Fruit fly (Drosophila melanogaster) whole organism, embryonic: Measurements from ENCODE around the gene CG11382.

ENCODE experiments used
- Adf1 ChIP-seq: fragments of 200-800 bp; sonication (Bioruptor generic); IDR thresholded peaks from 2 replicates; pipeline ENCODE4 v1.3.6; 2022; ENCODE audit warnings: missing biosample characterization, missing genetic modification characterization
- Atf3 ChIP-seq: fragments of 200-800 bp; sonication (Bioruptor generic); optimal IDR thresholded peaks from 3 replicates; lab custom pipeline; 2016; ENCODE audit warnings: missing biosample characterization, missing genetic modification characterization
- Bgb ChIP-seq: fragments of 200-800 bp; sonication (Bioruptor generic); IDR thresholded peaks from 2 replicates; pipeline ENCODE4 v1.3.6; 2022; ENCODE audit warnings: missing biosample characterization, missing genetic modification characterization; ENCODE audit not compliant: partially characterized antibody
- CG16779 ChIP-seq: fragments of 200-800 bp; sonication (Bioruptor generic); IDR thresholded peaks from 2 replicates; pipeline ENCODE4 v1.3.6; 2022; ENCODE audit warnings: missing biosample characterization, missing genetic modification characterization
- CG31388 ChIP-seq: fragments of 200-800 bp; sonication (Bioruptor generic); optimal IDR thresholded peaks from 2 replicates; lab custom pipeline; 2016; ENCODE audit warnings: missing biosample characterization, missing genetic modification characterization
- CG33557 ChIP-seq: fragments of 200-800 bp; sonication (Bioruptor generic); optimal IDR thresholded peaks from 2 replicates; lab custom pipeline; 2019; ENCODE audit warnings: missing biosample characterization, mild to moderate bottlenecking, missing genetic modification characterization, moderate library complexity
- CG34376 ChIP-seq: fragments of 200-800 bp; sonication (Bioruptor generic); optimal IDR thresholded peaks from 2 replicates; lab custom pipeline; 2018; ENCODE audit warnings: missing biosample characterization, mild to moderate bottlenecking, missing genetic modification characterization
- CG3838 ChIP-seq: fragments of 200-800 bp; sonication (Bioruptor generic); optimal IDR thresholded peaks from 3 replicates; lab custom pipeline; 2016; ENCODE audit warnings: missing biosample characterization, missing genetic modification characterization
- CG3847 ChIP-seq: fragments of 200-800 bp; sonication (Bioruptor generic); IDR thresholded peaks from 2 replicates; pipeline ENCODE4 v1.3.6; 2022; ENCODE audit warnings: missing biosample characterization, missing genetic modification characterization
- CG3995 ChIP-seq: fragments of 200-800 bp; sonication (Bioruptor generic); optimal IDR thresholded peaks from 3 replicates; lab custom pipeline; 2016; ENCODE audit warnings: missing biosample characterization, missing genetic modification characterization
- CG5180 ChIP-seq: fragments of 200-800 bp; sonication (Bioruptor generic); optimal IDR thresholded peaks from 3 replicates; lab custom pipeline; 2017; ENCODE audit warnings: missing biosample characterization, missing genetic modification characterization, mild to moderate bottlenecking, moderate library complexity, missing genetic modification reagents
- CG7786 ChIP-seq: fragments of 200-800 bp; sonication (Bioruptor generic); optimal IDR thresholded peaks from 2 replicates; lab custom pipeline; 2016; ENCODE audit warnings: missing biosample characterization, missing genetic modification characterization
- CG9797 ChIP-seq: fragments of 200-800 bp; sonication (Bioruptor generic); optimal IDR thresholded peaks from 3 replicates; lab custom pipeline; 2018; ENCODE audit warnings: missing biosample characterization, mild to moderate bottlenecking, missing genetic modification characterization
- Doc2 ChIP-seq: fragments of 200-800 bp; sonication (Bioruptor generic); IDR thresholded peaks from 2 replicates; pipeline ENCODE4 v1.3.6; 2022; ENCODE audit warnings: missing biosample characterization, missing genetic modification characterization
- E2f1 ChIP-seq: fragments of 200-800 bp; sonication (Bioruptor generic); IDR thresholded peaks from 2 replicates; pipeline ENCODE4 v1.3.6; 2022; ENCODE audit warnings: missing biosample characterization, missing genetic modification characterization
- Hand ChIP-seq: fragments of 200-800 bp; sonication (Bioruptor generic); optimal IDR thresholded peaks from 2 replicates; lab custom pipeline; 2017; ENCODE audit warnings: mild to moderate bottlenecking, missing biosample characterization, missing genetic modification reagents, missing genetic modification characterization
- Oli ChIP-seq: fragments of 200-800 bp; sonication (Bioruptor generic); optimal IDR thresholded peaks from 2 replicates; lab custom pipeline; 2018; ENCODE audit warnings: missing biosample characterization, mild to moderate bottlenecking, missing genetic modification characterization, moderate library complexity
- Pdp1 ChIP-seq, 2 experiments: fragments of 200-800 bp; sonication (Bioruptor generic); optimal IDR thresholded peaks; 3 replicates each; lab custom pipeline; 2016; ENCODE audit warnings: missing biosample characterization in 2 of 2, missing genetic modification characterization in 2 of 2, mild to moderate bottlenecking in 1 of 2, moderate library complexity in 1 of 2
- ato ChIP-seq: fragments of 200-800 bp; sonication (Bioruptor generic); IDR thresholded peaks from 2 replicates; pipeline ENCODE4 v1.3.6; 2022; ENCODE audit warnings: missing biosample characterization, missing genetic modification characterization; ENCODE audit not compliant: partially characterized antibody
- cg ChIP-seq: fragments of 200-800 bp; sonication (Bioruptor generic); optimal IDR thresholded peaks from 3 replicates; lab custom pipeline; 2019; ENCODE audit warnings: missing biosample characterization, mild to moderate bottlenecking, missing genetic modification characterization, moderate library complexity
- chif ChIP-seq, 2 experiments: fragments of 200-800 bp; sonication (Bioruptor generic); optimal IDR thresholded peaks; 3 replicates each; lab custom pipeline; 2016; ENCODE audit warnings: missing biosample characterization in 2 of 2, missing genetic modification characterization in 2 of 2
- exex ChIP-seq: fragments of 200-800 bp; sonication (Bioruptor generic); optimal IDR thresholded peaks from 4 replicates; lab custom pipeline; 2018; ENCODE audit warnings: missing biosample characterization, mild to moderate bottlenecking, missing genetic modification characterization, moderate library complexity
- fu2 ChIP-seq: fragments of 200-800 bp; sonication (Bioruptor generic); optimal IDR thresholded peaks from 2 replicates; lab custom pipeline; 2016; ENCODE audit warnings: missing biosample characterization, missing genetic modification characterization
- hkb ChIP-seq, 2 experiments: fragments of 200-800 bp in 1 of 2; fragments of >200 bp in 1 of 2; sonication (Bioruptor generic) in 1 of 2; IDR thresholded peaks in 1 of 2; optimal IDR thresholded peaks in 1 of 2; 2 replicates each; pipeline versions ENCODE4 v1.3.6 to Lab custom; 2017 to 2022; ENCODE audit warnings: missing biosample characterization in 1 of 2, missing genetic modification characterization in 1 of 2
- lab ChIP-seq: fragments of 200-800 bp; sonication (Bioruptor generic); optimal IDR thresholded peaks from 3 replicates; lab custom pipeline; 2017; ENCODE audit warnings: missing biosample characterization, missing genetic modification characterization, mild to moderate bottlenecking, moderate library complexity, missing genetic modification reagents
- mirr ChIP-seq: fragments of 200-800 bp; sonication (Bioruptor generic); optimal IDR thresholded peaks from 3 replicates; lab custom pipeline; 2018; ENCODE audit warnings: missing biosample characterization, mild to moderate bottlenecking, missing genetic modification characterization
- nerfin-2 ChIP-seq: fragments of 200-800 bp; sonication (Bioruptor generic); IDR thresholded peaks from 2 replicates; pipeline ENCODE4 v1.3.6; 2022; ENCODE audit warnings: missing biosample characterization, missing genetic modification characterization; ENCODE audit not compliant: partially characterized antibody
- psq ChIP-seq: fragments of 200-800 bp; sonication (Bioruptor generic); optimal IDR thresholded peaks from 2 replicates; lab custom pipeline; 2017; ENCODE audit warnings: missing biosample characterization, missing genetic modification characterization
- sd ChIP-seq: fragments of 200-800 bp; sonication (Bioruptor generic); optimal IDR thresholded peaks from 3 replicates; lab custom pipeline; 2018; ENCODE audit warnings: missing biosample characterization, mild to moderate bottlenecking, missing genetic modification characterization, moderate library complexity
- sens ChIP-seq: fragments of 200-800 bp; sonication (Bioruptor generic); peaks from one replicate; lab custom pipeline; 2016; ENCODE audit warnings: missing biosample characterization, missing genetic modification characterization
- sug ChIP-seq: fragments of 200-800 bp; optimal IDR thresholded peaks from 2 replicates; lab custom pipeline; 2019; ENCODE audit warnings: missing biosample characterization, mild to moderate bottlenecking, missing genetic modification characterization, moderate library complexity

CG11382 gene

dm6 chrX:1172756-1173422, 36.9 kb upstream of the CG11382 start (continued):
- TF ChIP-seq Pdp1 (GFP tag; optimal IDR thresholded peaks at IDR 0.05; lab: Kevin White, UChicago), result peak in 1 of 2 experiments; percentile 78
- TF ChIP-seq CG34376, result peak; percentile 66
- peak; percentile 1 for TF ChIP-seq sens (GFP tag; lab: Kevin White, UChicago)
- TF ChIP-seq exex, result peak; percentile 95
- peak; percentile 46 for TF ChIP-seq sug (tag; lab: Kevin White, UChicago)

- TF ChIP-seq ato (GFP tag; lab: Robert Waterston, UW) (no peak), lab (GFP tag; lab: Kevin White, UChicago) (peak; percentile 63), cg (GFP tag; lab: Kevin White, UChicago) (no peak)
These were observed 36.2 kb upstream of the CG11382 start for dm6 chrX:1173564-1173963.

- TF ChIP-seq CG7786 (GFP tag; lab: Kevin White, UChicago) (no peak), Hand (no peak), psq (GFP tag; lab: Kevin White, UChicago) (no peak), CG16779 (GFP tag; lab: Robert Waterston, UW) (no peak), CG9797 (GFP tag; lab: Kevin White, UChicago) (no peak), mirr (GFP tag; lab: Kevin White, UChicago) (peak; percentile 27), sug (tag; lab: Kevin White, UChicago) (peak; percentile 47), chif (GFP tag; optimal IDR thresholded peaks at IDR 0.05; lab: Kevin White, UChicago) (no peak), Adf1 (GFP tag; lab: Robert Waterston, UW) (no peak), sd (tag; lab: Kevin White, UChicago) (peak; percentile 75), E2f1 (GFP tag; lab: Robert Waterston, UW) (no peak), CG31388 (GFP tag; lab: Kevin White, UChicago) (no peak), exex (peak; percentile 90), Oli (tag; lab: Kevin White, UChicago) (no peak), nerfin-2 (GFP tag; lab: Robert Waterston, UW) (no peak), Doc2 (GFP tag; lab: Robert Waterston, UW) (no peak), Atf3 (GFP tag; lab: Kevin White, UChicago) (no peak), CG3847 (GFP tag; lab: Robert Waterston, UW) (no peak), CG3838 (GFP tag; lab: Kevin White, UChicago) (no peak), CG34376 (peak; percentile 47), fu2 (GFP tag; lab: Kevin White, UChicago) (no peak)
- TF ChIP-seq, all 482 proteins: peak for 5
These were observed 33.8 kb upstream of the CG11382 start, which contains the start of gene CG11384 for dm6 chrX:1175993-1176392. CG11384 (minus strand) TSS chrX:1176035.

- TF ChIP-seq CG5180 (GFP tag; lab: Kevin White, UChicago) (no peak), CG3995 (peak; percentile 27)
These were observed 29.9 kb upstream of the CG11382 start, which contains the start of gene CG11379 for dm6 chrX:1179865-1180264. CG11379 (plus strand) TSS chrX:1180165.

dm6 chrX:1180865-1181264, 28.9 kb upstream of the CG11382 start:
- TF ChIP-seq hkb (optimal IDR thresholded peaks at IDR 0.05; lab: Kevin White, UChicago), result no peak
- TF ChIP-seq hkb (GFP tag; IDR thresholded peaks at IDR 0.05; lab: Robert Waterston, UW), result no peak
- TF ChIP-seq CG33557, result no peak
- TF ChIP-seq Bgb (GFP tag; lab: Robert Waterston, UW), result no peak
- TF ChIP-seq, all 482 proteins: peak for 0
